Worm (Caenorhabditis elegans) whole organism, L3 larva: Measurements from ENCODE around the gene clc-13.

Experiments used
- R02D3.7 ChIP-seq: fragments of 150-350 bp; optimal IDR thresholded peaks from 2 replicates; lab custom pipeline; 2014; ENCODE audit warnings: missing biosample characterization, missing genetic modification characterization
- ZK546.5 ChIP-seq: sonication (generic microtip); optimal IDR thresholded peaks from 2 replicates; lab custom pipeline; 2017; ENCODE audit warnings: missing biosample characterization, missing genetic modification characterization
- aly-2 ChIP-seq: fragments of 150-350 bp; optimal IDR thresholded peaks from 2 replicates; lab custom pipeline; 2014; ENCODE audit warnings: missing biosample characterization, missing genetic modification characterization
- ceh-28 ChIP-seq: fragments of 150-350 bp; optimal IDR thresholded peaks from 2 replicates; lab custom pipeline; 2014; ENCODE audit warnings: missing biosample characterization, missing genetic modification reagents, missing genetic modification characterization
- ceh-9 ChIP-seq: sonication (generic microtip); optimal IDR thresholded peaks from 2 replicates; lab custom pipeline; 2018; ENCODE audit warnings: missing biosample characterization, missing genetic modification characterization
- daf-12 ChIP-seq: fragments of 150-350 bp; optimal IDR thresholded peaks from 2 replicates; lab custom pipeline; 2014; ENCODE audit warnings: missing biosample characterization, missing genetic modification reagents, missing genetic modification characterization
- egl-5 ChIP-seq: fragments of 150-350 bp; optimal IDR thresholded peaks from 2 replicates; lab custom pipeline; 2017; ENCODE audit warnings: missing biosample characterization, missing genetic modification reagents, missing genetic modification characterization, inconsistent platforms
- elt-1 ChIP-seq: fragments of 150-350 bp; optimal IDR thresholded peaks from 2 replicates; lab custom pipeline; 2014; ENCODE audit warnings: missing biosample characterization, missing genetic modification characterization
- elt-2 ChIP-seq: sonication (generic microtip); optimal IDR thresholded peaks from 2 replicates; lab custom pipeline; 2016; ENCODE audit warnings: missing genetic modification reagents, mild to moderate bottlenecking, missing genetic modification characterization, missing compliant biosample characterization
- eor-1 ChIP-seq, 2 experiments: fragments of 150-350 bp; optimal IDR thresholded peaks; 2 replicates each; lab custom pipeline; 2014 to 2018; ENCODE audit warnings: missing biosample characterization in 2 of 2, missing genetic modification characterization in 2 of 2
- fkh-10 ChIP-seq: sonication (generic microtip); optimal IDR thresholded peaks from 2 replicates; lab custom pipeline; 2017; ENCODE audit warnings: missing biosample characterization, missing genetic modification reagents, missing genetic modification characterization
- fkh-2 ChIP-seq: fragments of 150-350 bp; optimal IDR thresholded peaks from 2 replicates; lab custom pipeline; 2014; ENCODE audit warnings: missing biosample characterization, missing genetic modification reagents, missing genetic modification characterization
- fos-1 ChIP-seq: fragments of 150-350 bp; optimal IDR thresholded peaks from 2 replicates; lab custom pipeline; 2014; ENCODE audit warnings: missing biosample characterization, missing genetic modification characterization
- hmg-11 ChIP-seq: sonication (generic microtip); optimal IDR thresholded peaks from 2 replicates; lab custom pipeline; 2016; ENCODE audit warnings: missing genetic modification characterization, missing compliant biosample characterization
- jun-1 ChIP-seq: fragments of 150-350 bp; optimal IDR thresholded peaks from 2 replicates; lab custom pipeline; 2014; ENCODE audit warnings: missing biosample characterization, missing genetic modification reagents, missing genetic modification characterization
- lin-39 ChIP-seq: fragments of 150-350 bp; optimal IDR thresholded peaks from 2 replicates; lab custom pipeline; 2018; ENCODE audit warnings: missing biosample characterization, missing genetic modification reagents, missing genetic modification characterization
- lsy-12 ChIP-seq: sonication (generic microtip); optimal IDR thresholded peaks from 2 replicates; lab custom pipeline; 2016; ENCODE audit warnings: mild to moderate bottlenecking, missing genetic modification characterization, missing compliant biosample characterization
- mdl-1 ChIP-seq: fragments of 150-350 bp; optimal IDR thresholded peaks from 2 replicates; lab custom pipeline; 2014; ENCODE audit warnings: missing biosample characterization, missing genetic modification characterization
- mml-1 ChIP-seq: fragments of 150-350 bp; sonication (generic microtip); optimal IDR thresholded peaks from 3 replicates; lab custom pipeline; 2014; ENCODE audit warnings: missing biosample characterization, missing genetic modification characterization
- nhr-11 ChIP-seq: fragments of 150-350 bp; optimal IDR thresholded peaks from 2 replicates; lab custom pipeline; 2014; ENCODE audit warnings: missing biosample characterization, missing genetic modification characterization
- nhr-12 ChIP-seq: fragments of 150-350 bp; optimal IDR thresholded peaks from 2 replicates; lab custom pipeline; 2014; ENCODE audit warnings: missing biosample characterization, missing genetic modification characterization
- nhr-23 ChIP-seq: fragments of 150-350 bp; optimal IDR thresholded peaks from 2 replicates; lab custom pipeline; 2014; ENCODE audit warnings: missing biosample characterization, missing genetic modification reagents, missing genetic modification characterization
- nhr-237 ChIP-seq: fragments of 150-350 bp; optimal IDR thresholded peaks from 2 replicates; lab custom pipeline; 2014; ENCODE audit warnings: missing biosample characterization, missing genetic modification characterization
- nhr-25 ChIP-seq: sonication (generic microtip); optimal IDR thresholded peaks from 2 replicates; lab custom pipeline; 2017; ENCODE audit warnings: missing biosample characterization, missing genetic modification characterization
- nhr-28 ChIP-seq: fragments of 150-350 bp; optimal IDR thresholded peaks from 2 replicates; lab custom pipeline; 2014; ENCODE audit warnings: missing biosample characterization, missing genetic modification characterization
- nhr-43 ChIP-seq: sonication (generic microtip); optimal IDR thresholded peaks from 2 replicates; lab custom pipeline; 2016; ENCODE audit warnings: mild to moderate bottlenecking, missing genetic modification characterization, missing compliant biosample characterization; ENCODE audit not compliant: poor library complexity, severe bottlenecking
- nhr-67 ChIP-seq: fragments of 150-350 bp; optimal IDR thresholded peaks from 2 replicates; lab custom pipeline; 2014; ENCODE audit warnings: missing biosample characterization, missing genetic modification characterization
- nhr-76 ChIP-seq: fragments of 150-350 bp; sonication (generic microtip); optimal IDR thresholded peaks from 5 replicates; lab custom pipeline; 2014; ENCODE audit warnings: missing biosample characterization, missing genetic modification characterization
- nhr-77 ChIP-seq: fragments of 150-350 bp; optimal IDR thresholded peaks from 2 replicates; lab custom pipeline; 2014; ENCODE audit warnings: missing biosample characterization, missing genetic modification characterization
- pqm-1 ChIP-seq: fragments of 150-350 bp; optimal IDR thresholded peaks from 2 replicates; lab custom pipeline; 2017; ENCODE audit warnings: missing biosample characterization, missing genetic modification characterization, inconsistent platforms
- sea-2 ChIP-seq: fragments of 150-350 bp; sonication (generic microtip); optimal IDR thresholded peaks from 4 replicates; lab custom pipeline; 2014; ENCODE audit warnings: missing biosample characterization, missing genetic modification reagents, missing genetic modification characterization
- skn-1 ChIP-seq: fragments of 150-350 bp; optimal IDR thresholded peaks from 2 replicates; lab custom pipeline; 2014; ENCODE audit warnings: missing biosample characterization, missing genetic modification characterization
- tbx-2 ChIP-seq: sonication (generic microtip); optimal IDR thresholded peaks from 2 replicates; lab custom pipeline; 2016; ENCODE audit warnings: mild to moderate bottlenecking, missing genetic modification characterization, missing compliant biosample characterization
- unc-62 ChIP-seq: fragments of 150-350 bp; sonication (generic microtip); optimal IDR thresholded peaks from 4 replicates; lab custom pipeline; 2014; ENCODE audit warnings: missing biosample characterization, missing genetic modification reagents, missing genetic modification characterization
- zag-1 ChIP-seq: fragments of 150-350 bp; optimal IDR thresholded peaks from 2 replicates; lab custom pipeline; 2014; ENCODE audit warnings: missing biosample characterization, missing genetic modification characterization
- ztf-11 ChIP-seq: fragments of 150-350 bp; optimal IDR thresholded peaks from 2 replicates; lab custom pipeline; 2014; ENCODE audit warnings: missing biosample characterization, missing genetic modification characterization
- ztf-4 ChIP-seq: fragments of 150-350 bp; optimal IDR thresholded peaks from 2 replicates; lab custom pipeline; 2014; ENCODE audit warnings: missing biosample characterization, missing genetic modification characterization

Gene clc-13

ce11 chrV:17026289-17026688, 12.1 kb downstream of the clc-13 start, which contains the start of gene F49H6.15:
Gene F49H6.15, minus strand, starts transcription at chrV:17026389.
- TF ChIP-seq fkh-2 (tag; lab: Kevin White, UChicago) = no peak
- no peak for TF ChIP-seq zag-1 (tag; lab: Kevin White, UChicago)
- TF ChIP-seq pqm-1 (tag; lab: Kevin White, UChicago) = no peak
- TF ChIP-seq sea-2 (GFP tag; lab: Kevin White, UChicago) = no peak
- TF ChIP-seq ceh-28 (tag; lab: Kevin White, UChicago) = no peak
- TF ChIP-seq skn-1 (tag; lab: Kevin White, UChicago) = no peak
- TF ChIP-seq jun-1 (tag; lab: Kevin White, UChicago) = no peak
- no peak for TF ChIP-seq elt-1
- TF ChIP-seq R02D3.7 = no peak
- no peak for TF ChIP-seq hmg-11 (tag; lab: Kevin White, UChicago)
- no peak for TF ChIP-seq ZK546.5 (tag; lab: Kevin White, UChicago)
- no peak for TF ChIP-seq nhr-76 (tag; lab: Kevin White, UChicago)
- no peak for TF ChIP-seq nhr-25 (tag; lab: Kevin White, UChicago)
- no peak for TF ChIP-seq nhr-12
- TF ChIP-seq ztf-11 = no peak
- TF ChIP-seq nhr-11 = no peak
- TF ChIP-seq elt-2 = no peak
- no peak for TF ChIP-seq daf-12 (tag; lab: Kevin White, UChicago)
- no peak for TF ChIP-seq unc-62 (GFP tag; lab: Kevin White, UChicago)
- TF ChIP-seq, all 47 proteins: peak for 0

ce11 chrV:17030430-17030829, 16.2 kb downstream of the clc-13 start:
- TF ChIP-seq lsy-12 (no peak), ZK546.5 (tag; lab: Kevin White, UChicago) (no peak), nhr-43 (tag; lab: Kevin White, UChicago) (no peak), fos-1 (tag; lab: Kevin White, UChicago) (no peak), elt-2 (no peak), nhr-76 (tag; lab: Kevin White, UChicago) (no peak), nhr-23 (tag; lab: Kevin White, UChicago) (no peak), fkh-10 (GFP tag; lab: Kevin White, UChicago) (no peak), ceh-28 (tag; lab: Kevin White, UChicago) (no peak)

- no peak for TF ChIP-seq mdl-1
- TF ChIP-seq eor-1 (tag; optimal IDR thresholded peaks at IDR 0.05; lab: Kevin White, UChicago) = no peak
- no peak for TF ChIP-seq nhr-23 (tag; lab: Kevin White, UChicago)
- no peak for TF ChIP-seq nhr-28 (tag; lab: Kevin White, UChicago)
- no peak for TF ChIP-seq mml-1
- no peak for TF ChIP-seq ztf-4 (tag; lab: Kevin White, UChicago)
Measured at ce11 chrV:17035850-17036249, 21.6 kb downstream of the clc-13 start, which contains the start of gene srz-94. Gene srz-94, minus strand, starts transcription at chrV:17035950.

- no peak for TF ChIP-seq nhr-67 (tag; lab: Kevin White, UChicago)
- TF ChIP-seq tbx-2 (tag; lab: Kevin White, UChicago) = no peak
- TF ChIP-seq nhr-28 (tag; lab: Kevin White, UChicago) = no peak
- no peak for TF ChIP-seq ztf-4 (tag; lab: Kevin White, UChicago)
- no peak for TF ChIP-seq egl-5 (tag; lab: Kevin White, UChicago)
- no peak for TF ChIP-seq hmg-11 (tag; lab: Kevin White, UChicago)
- TF ChIP-seq nhr-12 = no peak
- TF ChIP-seq aly-2 (tag; lab: Kevin White, UChicago) = no peak
- TF ChIP-seq lin-39 = no peak
- no peak for TF ChIP-seq mml-1
- TF ChIP-seq jun-1 (tag; lab: Kevin White, UChicago) = no peak
- no peak for TF ChIP-seq nhr-11
- TF ChIP-seq nhr-237 (tag; lab: Kevin White, UChicago) = no peak
- TF ChIP-seq ZK546.5 (tag; lab: Kevin White, UChicago) = no peak
- no peak for TF ChIP-seq fos-1 (tag; lab: Kevin White, UChicago)
- TF ChIP-seq nhr-23 (tag; lab: Kevin White, UChicago) = no peak
- no peak for TF ChIP-seq skn-1 (tag; lab: Kevin White, UChicago)
- TF ChIP-seq elt-1 = no peak
Measured at ce11 chrV:17042263-17042662, 28.1 kb downstream of the clc-13 start, which contains the start of gene hpo-33. Gene hpo-33, plus strand, starts transcription at chrV:17042563.

- TF ChIP-seq ZK546.5 (tag; lab: Kevin White, UChicago) (no peak), skn-1 (tag; lab: Kevin White, UChicago) (no peak), eor-1 (tag; optimal IDR thresholded peaks at IDR 0.05; lab: Kevin White, UChicago) (no peak), egl-5 (tag; lab: Kevin White, UChicago) (no peak), lsy-12 (no peak), nhr-77 (tag; lab: Kevin White, UChicago) (no peak), nhr-76 (tag; lab: Kevin White, UChicago) (no peak), ceh-9 (tag; lab: Kevin White, UChicago) (no peak), sea-2 (GFP tag; lab: Kevin White, UChicago) (no peak), tbx-2 (tag; lab: Kevin White, UChicago) (no peak), hmg-11 (tag; lab: Kevin White, UChicago) (no peak)
Measured at ce11 chrV:17044500-17044899, 30.3 kb downstream of the clc-13 start, which contains the start of gene F28B1.2. Gene F28B1.2, plus strand, starts transcription at chrV:17044800.
